Worm (Caenorhabditis elegans) whole organism, L1 larva: Measurements from ENCODE around the gene paqr-2.

Experiments
- C34B4.2 ChIP-seq: sonication (generic microtip); optimal IDR thresholded peaks from 2 replicates; lab custom pipeline; 2017; ENCODE audit warnings: mild to moderate bottlenecking, missing genetic modification characterization, missing compliant biosample characterization
- Y116A8C.19 ChIP-seq: sonication (generic microtip); optimal IDR thresholded peaks from 2 replicates; lab custom pipeline; 2016; ENCODE audit warnings: missing compliant biosample characterization, missing genetic modification characterization, borderline replicate concordance
- ceh-90 ChIP-seq: sonication (generic microtip); optimal IDR thresholded peaks from 2 replicates; lab custom pipeline; 2016; ENCODE audit warnings: missing genetic modification characterization, missing compliant biosample characterization
- dpl-1 ChIP-seq, 3 experiments: fragments of 150-350 bp in 2 of 3; sonication (generic microtip) in 1 of 3; optimal IDR thresholded peaks; 2 replicates each; lab custom pipeline; 2014 to 2017; ENCODE audit warnings: missing biosample characterization in 3 of 3, missing genetic modification characterization in 3 of 3, missing genetic modification reagents in 3 of 3
- dsc-1 ChIP-seq: sonication (generic microtip); optimal IDR thresholded peaks from 2 replicates; lab custom pipeline; 2016; ENCODE audit warnings: mild to moderate bottlenecking, missing genetic modification characterization, missing compliant biosample characterization
- efl-1 ChIP-seq, 4 experiments: fragments of 150-350 bp; optimal IDR thresholded peaks in 3 of 4; peaks in 1 of 4; 1 replicate in 1 of 4; 2 replicates in 3 of 4; lab custom pipeline; 2014; ENCODE audit warnings: missing biosample characterization in 2 of 4, missing genetic modification characterization in 2 of 4, missing genetic modification reagents in 2 of 4
- efl-3 ChIP-seq: fragments of 200-800 bp; sonication (Bioruptor generic); optimal IDR thresholded peaks from 2 replicates; lab custom pipeline; 2018; ENCODE audit warnings: mild to moderate bottlenecking, missing genetic modification characterization, missing compliant biosample characterization
- fkh-4 ChIP-seq: sonication (generic microtip); optimal IDR thresholded peaks from 2 replicates; lab custom pipeline; 2016; ENCODE audit warnings: missing compliant biosample characterization, missing genetic modification characterization, borderline replicate concordance
- fkh-8 ChIP-seq: sonication (generic microtip); optimal IDR thresholded peaks from 2 replicates; lab custom pipeline; 2016; ENCODE audit warnings: mild to moderate bottlenecking, missing genetic modification characterization, missing compliant biosample characterization
- mab-9 ChIP-seq: fragments of 200-800 bp; sonication (Bioruptor generic); IDR thresholded peaks from 2 replicates; pipeline ENCODE4 v1.3.6; 2022; ENCODE audit warnings: missing genetic modification reagents, missing genetic modification characterization, missing compliant biosample characterization
- nhr-12 ChIP-seq: sonication (generic microtip); optimal IDR thresholded peaks from 2 replicates; lab custom pipeline; 2017; ENCODE audit warnings: missing biosample characterization, missing genetic modification characterization
- nhr-19 ChIP-seq: fragments of 200-800 bp; sonication (Bioruptor generic); conservative IDR thresholded peaks from 2 replicates; pipeline ENCODE4 v1.3.6; 2022; ENCODE audit warnings: missing genetic modification characterization, missing compliant biosample characterization
- nhr-20 ChIP-seq: sonication (generic microtip); optimal IDR thresholded peaks from 2 replicates; lab custom pipeline; 2016; ENCODE audit warnings: mild to moderate bottlenecking, missing genetic modification characterization, missing compliant biosample characterization
- nhr-237 ChIP-seq: fragments of 150-350 bp; optimal IDR thresholded peaks from 2 replicates; lab custom pipeline; 2014; ENCODE audit warnings: missing biosample characterization, missing genetic modification characterization
- nhr-84 ChIP-seq: sonication (generic microtip); optimal IDR thresholded peaks from 2 replicates; lab custom pipeline; 2017; ENCODE audit warnings: missing biosample characterization, missing genetic modification characterization
- nhr-85 ChIP-seq: sonication (generic microtip); peaks from one replicate; lab custom pipeline; 2016; ENCODE audit warnings: missing genetic modification characterization, inconsistent platforms, missing compliant biosample characterization
- pag-3 ChIP-seq: sonication (generic microtip); optimal IDR thresholded peaks from 2 replicates; lab custom pipeline; 2017; ENCODE audit warnings: missing genetic modification characterization, mild to moderate bottlenecking, missing compliant biosample characterization, antibody characterized with exemption, borderline replicate concordance; ENCODE audit not compliant: insufficient read depth
- pax-3 ChIP-seq: fragments of 200-800 bp; sonication (Bioruptor generic); optimal IDR thresholded peaks from 2 replicates; lab custom pipeline; 2018; ENCODE audit warnings: mild to moderate bottlenecking, missing genetic modification characterization, moderate library complexity, missing compliant biosample characterization
- sox-4 ChIP-seq: sonication (generic microtip); optimal IDR thresholded peaks from 2 replicates; lab custom pipeline; 2016; ENCODE audit warnings: missing genetic modification characterization, missing compliant biosample characterization
- swsn-7 ChIP-seq: sonication (generic microtip); optimal IDR thresholded peaks from 2 replicates; lab custom pipeline; 2016; ENCODE audit warnings: missing genetic modification characterization, missing compliant biosample characterization
- tlp-1 ChIP-seq: fragments of 150-350 bp; optimal IDR thresholded peaks from 2 replicates; lab custom pipeline; 2014; ENCODE audit warnings: missing biosample characterization, missing genetic modification characterization
- unc-30 ChIP-seq: sonication (generic microtip); optimal IDR thresholded peaks from 2 replicates; lab custom pipeline; 2017; ENCODE audit warnings: missing biosample characterization, missing genetic modification characterization
- unc-86 ChIP-seq: sonication (generic microtip); optimal IDR thresholded peaks from 2 replicates; lab custom pipeline; 2016; ENCODE audit warnings: missing genetic modification characterization, missing compliant biosample characterization
- unc-98 ChIP-seq: fragments of 200-800 bp; sonication (Bioruptor generic); IDR thresholded peaks from 2 replicates; pipeline ENCODE4 v1.3.6; 2022; ENCODE audit warnings: missing genetic modification characterization, missing compliant biosample characterization
- ztf-4 ChIP-seq: fragments of 150-350 bp; optimal IDR thresholded peaks from 2 replicates; lab custom pipeline; 2014; ENCODE audit warnings: missing biosample characterization, missing genetic modification characterization

paqr-2 gene

ce11 chrIII:5329372-5329771 is 50.4 kb downstream of the paqr-2 start:
- TF ChIP-seq fkh-4 (tag; lab: Kevin White, UChicago): no peak
- TF ChIP-seq swsn-7 (tag; lab: Kevin White, UChicago): no peak
- no peak for TF ChIP-seq efl-3 (GFP tag; lab: Kevin White, UChicago)
- TF ChIP-seq nhr-20 (tag; lab: Kevin White, UChicago): no peak
- TF ChIP-seq C34B4.2 (tag; lab: Kevin White, UChicago): no peak
- no peak for TF ChIP-seq nhr-84
- no peak for TF ChIP-seq fkh-8
- no peak for TF ChIP-seq nhr-12 (tag; lab: Kevin White, UChicago)
- no peak for TF ChIP-seq Y116A8C.19 (tag; lab: Kevin White, UChicago)
- no peak for TF ChIP-seq unc-98 (GFP tag; lab: Robert Waterston, UW)
- TF ChIP-seq sox-4 (tag; lab: Kevin White, UChicago): no peak
- no peak for TF ChIP-seq mab-9 (GFP tag; lab: Robert Waterston, UW)
- TF ChIP-seq unc-30: no peak

ce11 chrIII:5326323-5326722 is 53.4 kb downstream of the paqr-2 start, which contains the start of gene sorf-2:
TSS of gene sorf-2 (plus strand) at chrIII:5326623.
- no peak for TF ChIP-seq nhr-85 (tag; lab: Kevin White, UChicago)
- TF ChIP-seq pag-3 (tag; lab: Kevin White, UChicago): no peak
- TF ChIP-seq ztf-4: no peak
- no peak for TF ChIP-seq nhr-237 (tag; lab: Kevin White, UChicago)
- TF ChIP-seq dsc-1 (tag; lab: Kevin White, UChicago): no peak
- TF ChIP-seq tlp-1 (tag; lab: Kevin White, UChicago): no peak
- no peak for TF ChIP-seq efl-1 (optimal IDR thresholded peaks at IDR 0.05; lab: Kevin White, UChicago)
- TF ChIP-seq efl-1 (GFP tag; optimal IDR thresholded peaks at IDR 0.05 in 1 of 2; lab: Kevin White, UChicago): no peak
- TF ChIP-seq nhr-19 (GFP tag; lab: Robert Waterston, UW): no peak
- TF ChIP-seq pax-3 (tag; lab: Kevin White, UChicago): no peak
- no peak for TF ChIP-seq Y116A8C.19 (tag; lab: Kevin White, UChicago)
- no peak for TF ChIP-seq dpl-1 (GFP tag; optimal IDR thresholded peaks at IDR 0.05; lab: Kevin White, UChicago)
- no peak for TF ChIP-seq unc-86 (tag; lab: Kevin White, UChicago)
- TF ChIP-seq fkh-4 (tag; lab: Kevin White, UChicago): no peak
- no peak for TF ChIP-seq nhr-84
- TF ChIP-seq ceh-90 (tag; lab: Kevin White, UChicago): no peak
- TF ChIP-seq, all 84 proteins: peak for 0
